Fruit fly (Drosophila melanogaster) Kc167 (cell line): ENCODE measurements around the gene CG33285.

Source experiments
- Myc ChIP-seq: fragments of >200 bp; optimal IDR thresholded peaks from 2 replicates; lab custom pipeline; 2017; ENCODE audit warnings: missing external identifiers
- Sin3A ChIP-seq: fragments of >200 bp; optimal IDR thresholded peaks from 2 replicates; lab custom pipeline; 2018; ENCODE audit warnings: missing external identifiers
- h ChIP-seq: fragments of >200 bp; optimal IDR thresholded peaks from 3 replicates; lab custom pipeline; 2018; ENCODE audit warnings: missing external identifiers
- insv ChIP-seq: fragments of >200 bp; optimal IDR thresholded peaks from 3 replicates; lab custom pipeline; 2018; ENCODE audit warnings: missing external identifiers
- psq ChIP-seq: fragments of >200 bp; optimal IDR thresholded peaks from 2 replicates; lab custom pipeline; 2017; ENCODE audit warnings: missing external identifiers
- ttk ChIP-seq: sonication (Bioruptor generic); optimal IDR thresholded peaks from 2 replicates; lab custom pipeline; 2017; ENCODE audit warnings: missing external identifiers

Gene CG33285

DNA sequence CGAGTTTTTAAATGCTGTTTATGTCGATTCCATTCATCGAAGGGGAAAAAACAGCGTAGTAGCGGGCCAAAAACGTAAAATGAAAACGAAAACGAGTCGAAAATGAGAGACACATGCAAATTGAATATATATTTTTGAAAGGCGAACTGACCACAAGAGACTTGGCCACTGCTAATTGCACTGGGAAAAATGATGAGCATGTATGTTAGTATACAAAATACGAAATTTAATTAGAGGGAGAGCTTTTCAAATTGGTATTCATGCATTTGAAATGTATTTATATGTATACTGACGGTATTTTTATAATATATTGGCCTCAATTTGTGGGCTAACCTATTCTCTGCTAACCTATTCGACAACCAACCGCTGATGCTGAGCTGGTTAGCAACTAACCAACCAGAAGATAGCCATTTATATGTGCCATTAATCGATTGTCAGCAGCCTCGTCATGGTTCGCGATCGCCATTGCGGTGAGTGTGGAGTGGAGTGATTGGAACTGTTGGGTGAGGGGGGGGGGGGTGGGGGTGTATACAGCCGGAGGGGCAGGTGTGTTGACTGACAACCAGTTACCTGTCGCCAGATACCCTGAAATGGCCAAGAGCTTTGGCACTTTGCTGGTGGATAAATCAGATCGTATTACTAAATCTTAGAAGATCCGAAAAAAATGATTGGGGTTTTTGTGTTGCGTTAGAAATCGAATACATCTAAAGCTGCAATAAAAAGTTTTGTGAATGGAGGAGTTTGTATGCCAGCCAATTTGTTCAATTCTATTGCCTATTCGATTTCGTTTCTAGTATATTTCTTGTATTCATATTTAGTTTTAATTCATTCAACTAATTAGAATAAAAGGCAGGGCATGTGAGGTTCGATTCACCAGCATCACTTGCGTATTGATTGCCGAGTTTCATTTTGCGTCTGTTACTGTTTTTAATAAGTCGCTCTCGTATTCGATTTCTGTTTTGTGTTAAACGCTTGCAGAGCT lies 46.5 kb downstream of the CG33285 start:
- no peak for TF ChIP-seq h
- no peak for TF ChIP-seq Myc (lab: Kevin White, UChicago)
- no peak for TF ChIP-seq ttk (lab: Kevin White, UChicago)
- no peak for TF ChIP-seq Sin3A (lab: Kevin White, UChicago)
- TF ChIP-seq psq: no peak
- no peak for TF ChIP-seq insv (lab: Kevin White, UChicago)

DNA sequence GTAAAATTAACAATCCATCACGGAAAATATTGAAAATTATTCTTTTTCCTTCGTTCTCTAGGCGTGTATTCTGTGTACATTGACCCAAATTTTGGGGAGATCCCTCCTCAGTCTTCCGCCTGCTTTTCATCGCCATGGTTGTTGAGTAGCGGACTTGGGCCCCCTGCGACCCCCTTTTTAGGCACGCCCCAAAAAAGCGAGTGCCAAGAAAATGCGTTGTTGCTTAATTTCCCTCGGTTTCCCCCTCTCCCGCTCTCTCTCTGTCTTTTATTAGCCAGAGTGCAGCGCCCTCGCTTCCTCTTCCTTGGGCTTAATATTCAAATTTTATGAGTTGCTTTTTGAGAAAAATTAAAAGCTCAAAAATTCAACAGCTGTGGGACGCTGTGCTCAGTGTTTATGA lies 48.0 kb downstream of the CG33285 start:
- no peak for TF ChIP-seq Myc (lab: Kevin White, UChicago)
- no peak for TF ChIP-seq ttk (lab: Kevin White, UChicago)
- TF ChIP-seq h: no peak
- no peak for TF ChIP-seq insv (lab: Kevin White, UChicago)
